Fruit fly (Drosophila melanogaster) whole organism, embryonic: ENCODE measurements around the gene CG4783.

Experiments used
- Awh ChIP-seq: fragments of 200-800 bp; sonication (Bioruptor generic); IDR thresholded peaks from 2 replicates; pipeline ENCODE4, ENCODE4 v1.3.6; 2022; ENCODE audit warnings: missing biosample characterization, missing genetic modification characterization
- C15 ChIP-seq: fragments of 200-800 bp; sonication (Bioruptor generic); IDR thresholded peaks from 3 replicates; pipeline ENCODE4 v1.3.6; 2022; ENCODE audit warnings: missing biosample characterization, missing genetic modification characterization
- CG10565 ChIP-seq: fragments of 200-800 bp; sonication (Bioruptor generic); optimal IDR thresholded peaks from 3 replicates; lab custom pipeline; 2016; ENCODE audit warnings: missing biosample characterization, mild to moderate bottlenecking, missing genetic modification characterization
- CG11247 ChIP-seq: fragments of 200-800 bp; sonication (Bioruptor generic); IDR thresholded peaks from 2 replicates; pipeline ENCODE4 v1.3.6; 2022; ENCODE audit warnings: missing biosample characterization, missing genetic modification characterization
- CG15479 ChIP-seq: fragments of 200-800 bp; sonication (Bioruptor generic); optimal IDR thresholded peaks from 3 replicates; lab custom pipeline; 2019; ENCODE audit warnings: missing biosample characterization, mild to moderate bottlenecking, missing genetic modification characterization, moderate library complexity
- CG17361 ChIP-seq: fragments of 200-800 bp; sonication (Bioruptor generic); IDR thresholded peaks from 3 replicates; pipeline ENCODE4 v1.3.6; 2022; ENCODE audit warnings: missing biosample characterization, missing genetic modification characterization
- CG2199 ChIP-seq: fragments of 200-800 bp; sonication (Bioruptor generic); IDR thresholded peaks from 3 replicates; pipeline ENCODE4 v1.3.6; 2022; ENCODE audit warnings: missing biosample characterization, missing genetic modification characterization
- CG4328 ChIP-seq: fragments of 200-800 bp; sonication (Bioruptor generic); optimal IDR thresholded peaks from 3 replicates; lab custom pipeline; 2017; ENCODE audit warnings: missing biosample characterization, missing genetic modification reagents, missing genetic modification characterization
- CG4820 ChIP-seq: fragments of 200-800 bp; sonication (Bioruptor generic); optimal IDR thresholded peaks from 3 replicates; lab custom pipeline; 2016; ENCODE audit warnings: missing biosample characterization, missing genetic modification characterization
- CG5245 ChIP-seq: fragments of 200-800 bp; sonication (Bioruptor generic); optimal IDR thresholded peaks from 3 replicates; lab custom pipeline; 2016; ENCODE audit warnings: missing biosample characterization, missing genetic modification characterization
- CG6813 ChIP-seq: fragments of 200-800 bp; sonication (Bioruptor generic); optimal IDR thresholded peaks from 2 replicates; lab custom pipeline; 2017; ENCODE audit warnings: missing biosample characterization, missing genetic modification characterization, mild to moderate bottlenecking, moderate library complexity, missing genetic modification reagents
- CG7928 ChIP-seq: fragments of 200-800 bp; sonication (Bioruptor generic); optimal IDR thresholded peaks from 2 replicates; lab custom pipeline; 2017; ENCODE audit warnings: missing biosample characterization, mild to moderate bottlenecking, missing genetic modification characterization
- CG8388 ChIP-seq: fragments of 200-800 bp; sonication (Bioruptor generic); optimal IDR thresholded peaks from 2 replicates; lab custom pipeline; 2019; ENCODE audit warnings: missing biosample characterization, mild to moderate bottlenecking, missing genetic modification characterization, moderate library complexity
- D ChIP-seq, 2 experiments: fragments of 200-800 bp in 1 of 2; fragments of >200 bp in 1 of 2; sonication (Bioruptor generic) in 1 of 2; optimal IDR thresholded peaks; 2 replicates in 1 of 2; 3 replicates in 1 of 2; lab custom pipeline; 2017; ENCODE audit warnings: mild to moderate bottlenecking in 1 of 2, missing biosample characterization in 1 of 2, missing genetic modification characterization in 1 of 2, missing genetic modification reagents in 1 of 2
- Ets65A ChIP-seq: fragments of 200-800 bp; sonication (Bioruptor generic); peaks from one replicate; lab custom pipeline; 2016; ENCODE audit warnings: missing biosample characterization, missing genetic modification characterization
- Hey ChIP-seq: fragments of 200-800 bp; sonication (Bioruptor generic); optimal IDR thresholded peaks from 3 replicates; lab custom pipeline; 2018; ENCODE audit warnings: missing biosample characterization, mild to moderate bottlenecking, missing genetic modification characterization
- Med ChIP-seq: fragments of 200-800 bp; sonication (Bioruptor generic); peaks from one replicate; lab custom pipeline; 2016; ENCODE audit warnings: missing biosample characterization, missing genetic modification characterization, mild to moderate bottlenecking, inconsistent platforms, moderate library complexity
- Rfx ChIP-seq: fragments of 200-800 bp; sonication (Bioruptor generic); IDR thresholded peaks from 2 replicates; pipeline ENCODE4 v1.3.6; 2022; ENCODE audit warnings: missing biosample characterization, missing genetic modification characterization
- Sry-δ ChIP-seq: fragments of 200-800 bp; sonication (Bioruptor generic); optimal IDR thresholded peaks from 2 replicates; lab custom pipeline; 2016; ENCODE audit warnings: missing biosample characterization, missing genetic modification characterization
- YL-1 ChIP-seq: fragments of 200-800 bp; sonication (Bioruptor generic); optimal IDR thresholded peaks from 3 replicates; lab custom pipeline; 2017; ENCODE audit warnings: missing biosample characterization, mild to moderate bottlenecking, missing genetic modification characterization
- ab ChIP-seq: fragments of 200-800 bp; sonication (Bioruptor generic); optimal IDR thresholded peaks from 2 replicates; lab custom pipeline; 2016; ENCODE audit warnings: missing biosample characterization, missing genetic modification characterization
- disco-r ChIP-seq: fragments of 200-800 bp; sonication (Bioruptor generic); optimal IDR thresholded peaks from 2 replicates; lab custom pipeline; 2016; ENCODE audit warnings: missing biosample characterization, missing genetic modification characterization
- dpn ChIP-seq, 2 experiments: fragments of 200-800 bp; sonication (Bioruptor generic); optimal IDR thresholded peaks; 3 replicates each; lab custom pipeline; 2016; ENCODE audit warnings: missing biosample characterization in 2 of 2, missing genetic modification characterization in 2 of 2
- esg ChIP-seq: fragments of 200-800 bp; sonication (Bioruptor generic); conservative IDR thresholded peaks from 2 replicates; pipeline ENCODE4 v1.3.6; 2022; ENCODE audit warnings: missing biosample characterization, missing genetic modification characterization
- exex ChIP-seq: fragments of 200-800 bp; sonication (Bioruptor generic); optimal IDR thresholded peaks from 4 replicates; lab custom pipeline; 2018; ENCODE audit warnings: missing biosample characterization, mild to moderate bottlenecking, missing genetic modification characterization, moderate library complexity
- fd3F ChIP-seq: fragments of 200-800 bp; sonication (Bioruptor generic); optimal IDR thresholded peaks from 2 replicates; lab custom pipeline; 2018; ENCODE audit warnings: missing biosample characterization, mild to moderate bottlenecking, missing genetic modification characterization, moderate library complexity
- ftz-f1 ChIP-seq: fragments of 200-800 bp; sonication (Bioruptor generic); optimal IDR thresholded peaks from 2 replicates; lab custom pipeline; 2016; ENCODE audit warnings: missing biosample characterization, missing genetic modification characterization
- gcm ChIP-seq: fragments of 200-800 bp; sonication (Bioruptor generic); optimal IDR thresholded peaks from 2 replicates; lab custom pipeline; 2019; ENCODE audit warnings: missing biosample characterization, mild to moderate bottlenecking, missing genetic modification characterization, moderate library complexity
- gt ChIP-seq: fragments of 200-800 bp; sonication (Bioruptor generic); IDR thresholded peaks from 2 replicates; pipeline ENCODE4 v1.3.6; 2022; ENCODE audit warnings: missing biosample characterization, missing genetic modification characterization
- hbn ChIP-seq: fragments of 200-800 bp; sonication (Bioruptor generic); IDR thresholded peaks from 2 replicates; pipeline ENCODE4 v1.3.6; 2022; ENCODE audit warnings: missing biosample characterization, missing genetic modification characterization; ENCODE audit not compliant: partially characterized antibody
- insv ChIP-seq, 2 experiments: fragments of 200-800 bp; sonication (Bioruptor generic); optimal IDR thresholded peaks; 3 replicates each; lab custom pipeline; 2016 to 2018; ENCODE audit warnings: missing biosample characterization in 2 of 2, missing genetic modification characterization in 2 of 2
- kah ChIP-seq: fragments of 200-800 bp; sonication (Bioruptor generic); optimal IDR thresholded peaks from 2 replicates; lab custom pipeline; 2018; ENCODE audit warnings: missing biosample characterization, mild to moderate bottlenecking, missing genetic modification characterization
- lab ChIP-seq: fragments of 200-800 bp; sonication (Bioruptor generic); optimal IDR thresholded peaks from 3 replicates; lab custom pipeline; 2017; ENCODE audit warnings: missing biosample characterization, missing genetic modification characterization, mild to moderate bottlenecking, moderate library complexity, missing genetic modification reagents
- mam ChIP-seq: fragments of 200-800 bp; sonication (Bioruptor generic); optimal IDR thresholded peaks from 3 replicates; lab custom pipeline; 2016; ENCODE audit warnings: missing biosample characterization, missing genetic modification characterization
- org-1 ChIP-seq: fragments of 200-800 bp; sonication (Bioruptor generic); optimal IDR thresholded peaks from 2 replicates; lab custom pipeline; 2017; ENCODE audit warnings: missing biosample characterization, missing genetic modification characterization
- pita ChIP-seq: fragments of 200-800 bp; sonication (Bioruptor generic); optimal IDR thresholded peaks from 2 replicates; lab custom pipeline; 2017; ENCODE audit warnings: missing biosample characterization, mild to moderate bottlenecking, missing genetic modification characterization
- pros ChIP-seq: fragments of 200-800 bp; sonication (Bioruptor generic); optimal IDR thresholded peaks from 3 replicates; lab custom pipeline; 2019; ENCODE audit warnings: missing biosample characterization, mild to moderate bottlenecking, missing genetic modification characterization, moderate library complexity
- row ChIP-seq: fragments of 200-800 bp; sonication (Bioruptor generic); IDR thresholded peaks from 3 replicates; pipeline ENCODE4 v1.3.6; 2022; ENCODE audit warnings: missing biosample characterization, missing genetic modification characterization
- sd ChIP-seq: fragments of 200-800 bp; sonication (Bioruptor generic); optimal IDR thresholded peaks from 3 replicates; lab custom pipeline; 2018; ENCODE audit warnings: missing biosample characterization, mild to moderate bottlenecking, missing genetic modification characterization, moderate library complexity
- sens ChIP-seq: fragments of 200-800 bp; sonication (Bioruptor generic); peaks from one replicate; lab custom pipeline; 2016; ENCODE audit warnings: missing biosample characterization, missing genetic modification characterization
- stwl ChIP-seq: fragments of 200-800 bp; sonication (Bioruptor generic); optimal IDR thresholded peaks from 3 replicates; lab custom pipeline; 2018; ENCODE audit warnings: missing biosample characterization, mild to moderate bottlenecking, missing genetic modification characterization, moderate library complexity
- zen ChIP-seq: fragments of 200-800 bp; sonication (Bioruptor generic); optimal IDR thresholded peaks from 3 replicates; lab custom pipeline; 2018; ENCODE audit warnings: missing biosample characterization, mild to moderate bottlenecking, missing genetic modification characterization, moderate library complexity

The CG4783 gene

DNA sequence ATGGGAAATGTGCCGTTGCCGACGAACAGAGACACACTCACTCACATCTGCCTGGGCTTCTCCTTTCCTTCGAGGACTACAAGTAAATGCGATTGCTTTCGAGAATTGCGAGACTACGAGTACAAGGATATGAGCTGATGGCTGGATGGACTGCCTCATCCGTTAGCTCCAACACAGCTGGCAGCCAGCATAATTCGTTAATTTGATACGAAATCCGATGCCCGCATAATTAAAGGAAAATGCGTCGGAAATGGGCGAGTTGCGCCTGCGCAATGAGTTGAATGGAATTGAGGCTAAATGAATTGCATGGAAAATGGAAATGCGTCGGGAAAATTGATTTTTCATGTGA, 12.5 kb upstream of the CG4783 start:
- no peak for TF ChIP-seq hbn (GFP tag; lab: Robert Waterston, UW)
- no peak for TF ChIP-seq pita
- peak; percentile 83; the same call in 2 of the 3 replicates for TF ChIP-seq CG2199 (GFP tag; lab: Robert Waterston, UW)
- peak; percentile 92 for TF ChIP-seq gcm (GFP tag; lab: Kevin White, UChicago)
- peak; percentile 12 for TF ChIP-seq CG15479 (GFP tag; lab: Kevin White, UChicago)
- TF ChIP-seq sens (GFP tag; lab: Kevin White, UChicago) = no peak
- TF ChIP-seq pros = peak; percentile 45
- TF ChIP-seq D (optimal IDR thresholded peaks at IDR 0.05; lab: Kevin White, UChicago) = peak; percentile 52
- no peak for TF ChIP-seq D (GFP tag; optimal IDR thresholded peaks at IDR 0.05; lab: Kevin White, UChicago)

dm6 chr3R:19938941-19939587, 9.2 kb upstream of the CG4783 start:
- TF ChIP-seq stwl (tag; lab: Kevin White, UChicago) (peak; percentile 29), insv (GFP tag; optimal IDR thresholded peaks at IDR 0.05; lab: Kevin White, UChicago) (peak; percentile 79 to 98), CG7928 (peak; percentile 29), zen (peak; percentile 12), exex (tag; lab: Kevin White, UChicago) (no peak), org-1 (GFP tag; lab: Kevin White, UChicago) (no peak), YL-1 (GFP tag; lab: Kevin White, UChicago) (no peak)
- TF ChIP-seq, all 482 proteins: peak for 4

- TF ChIP-seq C15 = no peak
- TF ChIP-seq disco-r (GFP tag; lab: Kevin White, UChicago) = no peak
Measured at dm6 chr3R:19942312-19942711, 5.9 kb upstream of the CG4783 start, which contains the start of gene CG46042. Gene CG46042 (minus strand): TSS chr3R:19942412.

DNA sequence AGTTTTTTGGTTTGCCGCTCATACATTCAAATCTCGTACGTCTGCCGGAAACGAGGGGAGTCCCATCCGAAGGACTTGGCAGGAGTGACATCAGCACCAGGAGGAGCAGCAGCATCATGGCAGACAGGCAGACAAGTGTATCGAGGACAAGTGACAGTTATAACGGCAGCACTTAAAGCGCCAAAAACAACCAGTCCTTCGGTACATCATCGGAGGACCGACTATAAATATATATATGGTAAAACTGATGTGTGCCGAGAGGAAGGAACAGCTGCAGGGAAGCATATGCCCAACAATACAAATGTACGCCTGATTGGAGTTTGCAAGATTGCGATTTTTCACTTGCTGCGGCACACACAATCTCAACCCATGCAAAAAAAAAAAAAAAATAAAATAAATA, 20.5 kb downstream of the CG4783 start:
- TF ChIP-seq Ets65A (GFP tag; lab: Kevin White, UChicago) (peak; percentile 91), Sry-δ (GFP tag; lab: Kevin White, UChicago) (no peak)

- no peak for TF ChIP-seq gt (GFP tag; lab: Robert Waterston, UW)
- TF ChIP-seq dpn (GFP tag; optimal IDR thresholded peaks at IDR 0.05; lab: Kevin White, UChicago) = no peak
- no peak for TF ChIP-seq row (GFP tag; lab: Robert Waterston, UW)
- TF ChIP-seq kah = no peak
- TF ChIP-seq CG15479 (GFP tag; lab: Kevin White, UChicago) = no peak
- TF ChIP-seq mam (GFP tag; lab: Kevin White, UChicago) = no peak
- TF ChIP-seq CG4820 (GFP tag; lab: Kevin White, UChicago) = no peak
- TF ChIP-seq esg (GFP tag; lab: Robert Waterston, UW) = no peak
- no peak for TF ChIP-seq ftz-f1 (GFP tag; lab: Kevin White, UChicago)
Measured at dm6 chr3R:19972598-19972997, 24.4 kb downstream of the CG4783 start, which contains the start of gene CG31213. Gene CG31213 (plus strand): TSS chr3R:19972898.

dm6 chr3R:19985376-19985775, 37.1 kb downstream of the CG4783 start:
- TF ChIP-seq Ets65A (GFP tag; lab: Kevin White, UChicago) (peak; percentile 75), CG8388 (GFP tag; lab: Kevin White, UChicago) (no peak), Rfx (no peak), sd (tag; lab: Kevin White, UChicago) (no peak), CG4328 (no peak), ab (GFP tag; lab: Kevin White, UChicago) (no peak), CG5245 (GFP tag; lab: Kevin White, UChicago) (no peak), CG6813 (GFP tag; lab: Kevin White, UChicago) (no peak), Hey (tag; lab: Kevin White, UChicago) (peak; percentile 45), exex (tag; lab: Kevin White, UChicago) (peak; percentile 12), Awh (GFP tag; lab: Robert Waterston, UW) (no peak), CG11247 (GFP tag; lab: Robert Waterston, UW) (no peak), CG17361 (GFP tag; lab: Robert Waterston, UW) (no peak), fd3F (no peak), Med (GFP tag; lab: Kevin White, UChicago) (no peak), CG10565 (GFP tag; lab: Kevin White, UChicago) (no peak), lab (GFP tag; lab: Kevin White, UChicago) (peak; percentile 51)
